Fruit fly (Drosophila melanogaster): Measurements from ENCODE around the gene Eip93F.

The Eip93F gene

dm6 chr3R:22044443-22044970 lies 95.6 kb downstream of the Eip93F start:
- TF ChIP-seq rn (GFP tag; IDR thresholded peaks at IDR 0.05) (no peak), CG13204 (GFP tag; optimal IDR thresholded peaks at IDR 0.05) (no peak), fd96Ca (GFP tag; IDR thresholded peaks at IDR 0.05) (no peak), Pif1A (GFP tag; optimal IDR thresholded peaks at IDR 0.05) (no peak), CG4496 (GFP tag; IDR thresholded peaks at IDR 0.05) (no peak), CG15710 (tag; optimal IDR thresholded peaks at IDR 0.05) (no peak), CG10348 (GFP tag; IDR thresholded peaks at IDR 0.05) (no peak), gl (tag; optimal IDR thresholded peaks at IDR 0.05) (no peak), CG8159 (tag; optimal IDR thresholded peaks at IDR 0.05) (no peak), CG34367 (tag; optimal IDR thresholded peaks at IDR 0.05) (no peak), CG12605 (GFP tag; IDR thresholded peaks at IDR 0.05) (no peak), CG9948 (tag; optimal IDR thresholded peaks at IDR 0.05) (no peak), EcR (GFP tag; optimal IDR thresholded peaks at IDR 0.05) (no peak)

dm6 chr3R:22046231-22046630 lies 97.3 kb downstream of the Eip93F start:
- TF ChIP-seq Snoo (tag; optimal IDR thresholded peaks at IDR 0.05): peak; percentile 0
- no peak for TF ChIP-seq CG13204 (GFP tag; optimal IDR thresholded peaks at IDR 0.05)
- TF ChIP-seq fd96Ca (GFP tag; IDR thresholded peaks at IDR 0.05): 0 out of 3 replicates have a peak, but pooled peaks have one; percentile 11

DNA sequence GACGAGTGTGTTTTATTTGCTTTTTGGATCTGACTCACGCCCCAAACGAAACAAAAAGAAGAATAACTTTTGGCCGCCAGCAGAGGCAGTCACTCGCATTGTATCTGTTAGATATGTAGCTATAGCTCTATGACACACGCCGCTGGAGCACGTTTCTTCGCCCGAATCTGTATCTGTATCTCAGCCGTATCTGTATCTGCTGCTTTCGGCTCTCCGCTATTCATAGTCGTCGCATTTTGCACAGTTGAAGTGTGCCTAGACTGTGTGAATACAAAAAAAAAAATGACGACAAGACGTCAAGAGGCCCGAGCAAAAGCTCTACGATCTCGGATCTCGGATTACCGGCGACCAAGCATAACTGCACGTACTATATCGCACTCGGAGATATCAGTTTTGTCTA lies 97.8 kb downstream of the Eip93F start:
- TF ChIP-seq CG8159 (tag; optimal IDR thresholded peaks at IDR 0.05) (no peak), CG12605 (GFP tag; IDR thresholded peaks at IDR 0.05) (no peak), fd96Ca (GFP tag; IDR thresholded peaks at IDR 0.05) (no peak), CG15710 (tag; optimal IDR thresholded peaks at IDR 0.05) (no peak), Pif1A (GFP tag; optimal IDR thresholded peaks at IDR 0.05) (no peak), CG34367 (tag; optimal IDR thresholded peaks at IDR 0.05) (no peak), CG13204 (GFP tag; optimal IDR thresholded peaks at IDR 0.05) (no peak), CG32121 (GFP tag; IDR thresholded peaks at IDR 0.05) (no peak)

dm6 chr3R:22047412-22047811 lies 98.5 kb downstream of the Eip93F start:
- TF ChIP-seq CG9948 (tag; optimal IDR thresholded peaks at IDR 0.05): no peak
- no peak for TF ChIP-seq CG10348 (GFP tag; IDR thresholded peaks at IDR 0.05)
- no peak for TF ChIP-seq CG34367 (tag; optimal IDR thresholded peaks at IDR 0.05)
- TF ChIP-seq fd96Ca (GFP tag; IDR thresholded peaks at IDR 0.05): no peak
- TF ChIP-seq CG15710 (tag; optimal IDR thresholded peaks at IDR 0.05): no peak
- TF ChIP-seq CG17806 (tag; optimal IDR thresholded peaks at IDR 0.05): no peak
- TF ChIP-seq D1 (tag; optimal IDR thresholded peaks at IDR 0.05): no peak
- TF ChIP-seq CG14655 (GFP tag; optimal IDR thresholded peaks at IDR 0.05): no peak
- no peak for TF ChIP-seq CG4496 (GFP tag; IDR thresholded peaks at IDR 0.05)
- no peak for TF ChIP-seq Ets98B (GFP tag; IDR thresholded peaks at IDR 0.05)
- TF ChIP-seq CG12605 (GFP tag; IDR thresholded peaks at IDR 0.05): no peak

DNA sequence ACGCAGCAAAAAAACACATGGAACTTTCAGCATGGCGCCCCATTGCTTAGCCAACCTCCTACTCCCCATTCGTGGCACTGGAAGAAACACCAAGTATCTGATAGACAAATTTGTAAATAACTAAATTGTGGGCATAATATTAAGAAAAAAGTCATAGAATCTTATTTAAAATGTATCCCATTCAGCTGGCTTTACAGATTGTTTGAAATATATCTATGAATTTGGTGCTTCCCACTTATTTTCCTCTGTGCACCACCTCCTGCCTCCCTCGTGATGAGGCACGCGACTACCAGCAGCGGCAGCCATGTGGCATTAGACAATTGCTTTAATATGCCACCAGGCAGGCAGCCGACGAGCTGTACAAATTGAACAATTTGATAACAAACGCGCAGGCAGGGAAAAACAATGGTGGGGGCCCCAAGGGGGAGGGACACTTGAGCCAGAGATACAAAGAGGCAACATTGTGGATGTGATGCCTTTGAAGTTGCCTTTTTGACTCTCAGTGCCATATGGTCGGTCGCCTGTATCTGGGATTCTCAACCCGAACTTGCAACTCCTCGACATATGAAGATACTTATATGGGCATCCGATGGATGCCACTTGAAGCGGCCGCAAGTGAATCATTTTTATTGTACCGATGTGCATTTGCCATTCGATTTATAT lies 100.4 kb downstream of the Eip93F start:
- TF ChIP-seq CG8301 (tag; optimal IDR thresholded peaks at IDR 0.05) (peak; percentile 75), D1 (tag; optimal IDR thresholded peaks at IDR 0.05) (no peak), EcR (GFP tag; optimal IDR thresholded peaks at IDR 0.05) (no peak), gl (tag; optimal IDR thresholded peaks at IDR 0.05) (no peak), CG8159 (tag; optimal IDR thresholded peaks at IDR 0.05) (peak; percentile 59), Ets98B (GFP tag; IDR thresholded peaks at IDR 0.05) (peak; percentile 83), CG34367 (tag; optimal IDR thresholded peaks at IDR 0.05) (peak; percentile 34), Pif1B (GFP tag; optimal IDR thresholded peaks at IDR 0.05) (peak; percentile 15), CG4496 (GFP tag; IDR thresholded peaks at IDR 0.05) (no peak), CG13204 (GFP tag; optimal IDR thresholded peaks at IDR 0.05) (no peak), Snoo (tag; optimal IDR thresholded peaks at IDR 0.05) (no peak), CG15710 (tag; optimal IDR thresholded peaks at IDR 0.05) (peak; percentile 50), CG12605 (GFP tag; IDR thresholded peaks at IDR 0.05) (peak; percentile 66), rn (GFP tag; IDR thresholded peaks at IDR 0.05) (no peak), fd96Ca (GFP tag; IDR thresholded peaks at IDR 0.05) (peak; percentile 77), CG17806 (tag; optimal IDR thresholded peaks at IDR 0.05) (peak; percentile 54), CG14655 (GFP tag; optimal IDR thresholded peaks at IDR 0.05) (peak; percentile 80), Pif1A (GFP tag; optimal IDR thresholded peaks at IDR 0.05) (peak; percentile 64), CG32121 (GFP tag; IDR thresholded peaks at IDR 0.05) (peak; percentile 80), CG10348 (GFP tag; IDR thresholded peaks at IDR 0.05) (0 out of 2 replicates have a peak, but pooled peaks have one; percentile 40), CG9948 (tag; optimal IDR thresholded peaks at IDR 0.05) (peak; percentile 34)

- TF ChIP-seq CG14655 (GFP tag; optimal IDR thresholded peaks at IDR 0.05) (no peak), CG17806 (tag; optimal IDR thresholded peaks at IDR 0.05) (no peak), Pif1A (GFP tag; optimal IDR thresholded peaks at IDR 0.05) (no peak), CG8301 (tag; optimal IDR thresholded peaks at IDR 0.05) (no peak)
Measured at dm6 chr3R:22052235-22052634, 103.3 kb downstream of the Eip93F start.

dm6 chr3R:22053202-22053601 lies 104.3 kb downstream of the Eip93F start:
- TF ChIP-seq CG10348 (GFP tag; IDR thresholded peaks at IDR 0.05): no peak

Measured in whole organism, pupa.